Worm (Caenorhabditis elegans): Measurements from ENCODE around the gene F20B6.10.
A peak's percentile ranks its signal among the peaks of the same experiment; 100 is the strongest.

F20B6.10 gene

ce11 chrX:4260297-4260696 is 43.3 kb upstream of the F20B6.10 start, which contains the start of gene C52B9.4:
C52B9.4 (plus strand) TSS chrX:4260652.
- no peak for TF ChIP-seq mdl-1 (tag; optimal IDR thresholded peaks at IDR 0.05)
- TF ChIP-seq unc-55 (GFP tag; optimal IDR thresholded peaks at IDR 0.05), result peak; percentile 50
- peak; percentile 45 for TF ChIP-seq C34F6.9 (tag; optimal IDR thresholded peaks at IDR 0.05)
- peak; percentile 19 for TF ChIP-seq gmeb-1 (tag; optimal IDR thresholded peaks at IDR 0.05)
- TF ChIP-seq lsy-2 (tag; optimal IDR thresholded peaks at IDR 0.05), result peak in 1 of 2 experiments; percentile 56
- TF ChIP-seq sma-9 (GFP tag; optimal IDR thresholded peaks at IDR 0.05), result peak; percentile 42
- no peak for TF ChIP-seq sma-9 (tag; optimal IDR thresholded peaks at IDR 0.05)
- TF ChIP-seq ceh-16 (tag; optimal IDR thresholded peaks at IDR 0.05), result no peak
- no peak for TF ChIP-seq ztf-4 (tag; optimal IDR thresholded peaks at IDR 0.05)
- peak; percentile 7 for TF ChIP-seq fos-1 (tag; optimal IDR thresholded peaks at IDR 0.05)
- peak; percentile 40 for TF ChIP-seq lin-11 (tag; optimal IDR thresholded peaks at IDR 0.05)
- TF ChIP-seq nhr-129 (tag; optimal IDR thresholded peaks at IDR 0.05), result peak; percentile 35
- peak; percentile 14 for TF ChIP-seq egl-27 (tag; optimal IDR thresholded peaks at IDR 0.05)
- no peak for TF ChIP-seq alr-1 (tag; optimal IDR thresholded peaks at IDR 0.05)
- TF ChIP-seq nhr-25 (tag; optimal IDR thresholded peaks at IDR 0.05), result peak; percentile 9
- peak; percentile 39 for TF ChIP-seq F13H6.1 (tag; optimal IDR thresholded peaks at IDR 0.05)
- TF ChIP-seq nhr-12 (tag; optimal IDR thresholded peaks at IDR 0.05), result no peak
- TF ChIP-seq snpc-4 (tag; optimal IDR thresholded peaks at IDR 0.05), result no peak
- TF ChIP-seq sma-3 (GFP tag; optimal IDR thresholded peaks at IDR 0.05), result peak; percentile 48
- TF ChIP-seq crh-2 (tag; optimal IDR thresholded peaks at IDR 0.05), result peak; percentile 84

DNA sequence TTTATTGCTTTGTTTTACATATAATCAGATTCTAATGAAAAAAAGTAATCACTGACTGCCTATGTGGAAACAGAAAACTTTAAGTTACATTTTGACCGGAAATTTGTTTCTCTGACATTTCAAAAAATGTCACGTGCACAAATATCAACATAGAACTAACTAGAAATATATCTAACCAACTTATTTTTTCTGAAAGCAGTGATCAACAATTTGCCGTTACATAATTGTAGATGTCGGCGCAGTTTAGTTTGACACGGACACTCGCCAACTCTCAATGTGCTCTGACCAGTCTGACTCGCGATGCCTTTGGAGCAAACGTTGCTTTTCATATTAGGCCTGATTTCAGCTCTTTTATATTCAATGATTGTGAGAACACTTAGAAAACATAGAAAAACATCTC is 39.8 kb upstream of the F20B6.10 start, which contains the start of gene srv-6:
srv-6 (plus strand) TSS at position 301 of the 400 bp plus-strand sequence.
- TF ChIP-seq ama-1 (optimal IDR thresholded peaks at IDR 0.05) (no peak), Y55F3AM.14 (GFP tag; optimal IDR thresholded peaks at IDR 0.05) (no peak), elt-1 (tag; optimal IDR thresholded peaks at IDR 0.05) (no peak), skn-1 (tag; optimal IDR thresholded peaks at IDR 0.05) (no peak), unc-39 (tag; optimal IDR thresholded peaks at IDR 0.05) (no peak), sem-4 (tag; optimal IDR thresholded peaks at IDR 0.05) (no peak), blmp-1 (tag; optimal IDR thresholded peaks at IDR 0.05; ENCODE audit: insufficient read depth) (no peak), mab-5 (tag; optimal IDR thresholded peaks at IDR 0.05) (no peak), elt-3 (tag; optimal IDR thresholded peaks at IDR 0.05) (no peak), ceh-16 (tag; optimal IDR thresholded peaks at IDR 0.05) (no peak), sma-3 (GFP tag; optimal IDR thresholded peaks at IDR 0.05) (no peak), nhr-21 (tag; optimal IDR thresholded peaks at IDR 0.05) (no peak), nhr-237 (tag; optimal IDR thresholded peaks at IDR 0.05) (no peak), nhr-11 (tag; optimal IDR thresholded peaks at IDR 0.05) (no peak), C34F6.9 (tag; optimal IDR thresholded peaks at IDR 0.05) (no peak), lsy-2 (tag; optimal IDR thresholded peaks at IDR 0.05) (no peak), ZK546.5 (tag; optimal IDR thresholded peaks at IDR 0.05) (no peak), peb-1 (tag; optimal IDR thresholded peaks at IDR 0.05) (no peak)

ce11 chrX:4255366-4255765 is 38.4 kb upstream of the F20B6.10 start:
- TF ChIP-seq ztf-1 (GFP tag; conservative IDR thresholded peaks at IDR 0.05) (no peak), unc-39 (tag; optimal IDR thresholded peaks at IDR 0.05) (no peak), ceh-16 (tag; optimal IDR thresholded peaks at IDR 0.05) (no peak), fos-1 (tag; optimal IDR thresholded peaks at IDR 0.05) (no peak), F13H6.1 (tag; optimal IDR thresholded peaks at IDR 0.05) (no peak), nhr-23 (tag; optimal IDR thresholded peaks at IDR 0.05) (no peak), mbf-1 (tag; optimal IDR thresholded peaks at IDR 0.05) (no peak), blmp-1 (tag; optimal IDR thresholded peaks at IDR 0.05; ENCODE audit: insufficient read depth) (no peak), lin-13 (GFP tag; optimal IDR thresholded peaks at IDR 0.05) (no peak), ZK546.5 (tag; optimal IDR thresholded peaks at IDR 0.05) (no peak), R02D3.7 (tag; optimal IDR thresholded peaks at IDR 0.05) (no peak), elt-3 (tag; optimal IDR thresholded peaks at IDR 0.05) (no peak), aly-2 (tag; optimal IDR thresholded peaks at IDR 0.05) (no peak), nhr-25 (tag; optimal IDR thresholded peaks at IDR 0.05) (no peak)
